Fruit fly (Drosophila melanogaster) whole organism, larva: ENCODE measurements around the gene CG34117.

Source experiments
- noc ChIP-seq: fragments of 200-800 bp; sonication (Bioruptor generic); optimal IDR thresholded peaks from 3 replicates; lab custom pipeline; 2019; ENCODE audit warnings: missing biosample characterization, mild to moderate bottlenecking, missing genetic modification characterization, moderate library complexity

CG34117 gene

DNA sequence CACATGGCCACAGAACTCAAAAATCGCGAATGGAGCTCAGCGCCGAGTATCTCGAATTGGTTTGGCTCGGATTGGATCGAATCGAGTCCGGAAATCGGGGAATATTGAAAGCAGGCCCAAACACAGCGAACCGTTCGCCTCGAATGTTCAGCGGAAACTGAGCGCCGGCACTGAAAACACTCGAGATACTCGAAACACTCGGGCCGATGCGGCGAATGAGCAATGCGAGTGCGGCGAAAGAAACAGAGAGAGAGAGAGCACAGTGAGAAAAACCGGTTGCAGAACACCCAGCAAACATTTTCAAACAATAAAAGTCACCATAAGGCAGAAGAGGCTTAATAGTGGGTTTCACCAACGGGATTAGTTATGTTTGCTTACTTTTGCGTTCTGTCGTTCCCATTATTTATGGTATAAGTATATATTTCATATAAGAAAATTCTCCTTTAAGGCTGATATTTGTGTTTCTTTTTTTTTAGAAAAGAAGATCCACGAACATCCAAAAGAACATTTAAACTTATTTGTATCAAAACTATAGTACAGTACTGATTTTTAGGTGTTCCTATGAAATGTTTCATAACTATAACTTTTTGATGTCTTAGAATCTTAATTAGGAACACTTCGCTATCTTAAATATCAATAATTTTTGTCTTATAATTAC is 5.3 kb downstream of the CG34117 start, which contains the start of gene FER:
Gene FER, minus strand, starts transcription at position 162 of the 658 bp plus-strand sequence.
- peak; percentile 30 for TF ChIP-seq noc (tag; lab: Kevin White, UChicago)

DNA sequence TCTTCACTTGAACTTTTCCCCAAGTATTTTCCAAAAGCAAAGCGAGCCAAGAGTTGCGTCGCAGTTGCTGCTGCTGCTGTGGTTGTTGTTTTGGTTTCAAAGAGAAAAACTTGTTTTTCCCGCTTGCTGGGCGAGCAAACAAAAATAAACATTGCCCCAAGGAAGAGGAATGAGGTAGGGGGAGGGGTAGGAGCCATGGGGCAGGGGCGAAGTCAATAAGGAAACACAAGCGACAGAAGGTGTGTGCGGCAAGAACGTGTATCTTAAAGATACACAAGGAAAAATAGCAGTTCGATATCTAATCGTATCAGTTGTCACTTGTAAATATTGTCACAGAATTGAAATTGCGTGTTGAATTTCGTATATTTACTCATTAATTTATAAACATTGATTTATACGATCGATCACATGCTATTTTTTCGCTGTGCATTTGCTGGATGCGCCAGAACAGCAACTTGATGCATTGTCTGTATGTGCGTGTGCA is 6.3 kb downstream of the CG34117 start:
- TF ChIP-seq noc (tag; lab: Kevin White, UChicago) = no peak

DNA sequence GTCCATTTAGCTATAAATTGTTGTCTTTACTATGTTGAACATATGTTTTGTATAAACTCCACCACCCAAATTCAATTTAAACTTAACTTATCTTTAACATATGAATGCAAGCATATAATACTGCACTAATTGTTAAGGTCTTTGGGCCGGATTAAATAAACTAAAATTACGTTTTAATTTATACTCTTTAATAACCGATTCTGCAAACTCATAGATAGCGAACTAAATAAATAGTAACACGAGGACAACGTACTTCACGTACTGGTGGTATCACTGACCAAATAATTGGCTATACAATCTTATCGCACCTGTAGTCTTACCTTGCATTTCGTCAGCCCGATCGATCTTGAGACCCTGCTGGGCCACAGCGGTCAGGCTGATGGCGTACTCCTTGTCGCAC is 7.4 kb downstream of the CG34117 start:
- no peak for TF ChIP-seq noc (tag; lab: Kevin White, UChicago)

DNA sequence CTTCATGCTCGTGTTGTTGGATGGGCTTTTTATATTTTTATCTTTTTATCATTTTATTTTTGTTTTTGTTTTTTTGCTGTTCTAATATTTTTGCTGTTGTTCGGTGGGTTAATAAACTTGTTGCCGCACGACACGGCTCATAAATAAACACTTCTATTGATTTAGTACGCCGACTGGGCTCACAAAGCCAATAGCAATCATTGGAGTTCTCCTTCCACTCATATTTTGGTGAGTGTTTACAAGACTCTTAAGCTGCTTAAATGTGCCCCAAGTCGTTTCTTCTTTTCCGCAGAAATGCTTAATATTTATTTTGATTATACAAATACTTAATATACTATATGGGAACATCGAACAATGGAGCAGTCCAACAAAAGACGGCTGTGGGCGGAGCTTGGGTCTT is 9.7 kb downstream of the CG34117 start:
- TF ChIP-seq noc (tag; lab: Kevin White, UChicago) = no peak

- no peak for TF ChIP-seq noc (tag; lab: Kevin White, UChicago)
These were observed 10.9 kb downstream of the CG34117 start for dm6 chr3R:9388972-9389371.

- no peak for TF ChIP-seq noc (tag; lab: Kevin White, UChicago)
These were observed 11.5 kb downstream of the CG34117 start for dm6 chr3R:9388321-9388720.

dm6 chr3R:9387634-9388033 is 12.2 kb downstream of the CG34117 start:
- no peak for TF ChIP-seq noc (tag; lab: Kevin White, UChicago)

DNA sequence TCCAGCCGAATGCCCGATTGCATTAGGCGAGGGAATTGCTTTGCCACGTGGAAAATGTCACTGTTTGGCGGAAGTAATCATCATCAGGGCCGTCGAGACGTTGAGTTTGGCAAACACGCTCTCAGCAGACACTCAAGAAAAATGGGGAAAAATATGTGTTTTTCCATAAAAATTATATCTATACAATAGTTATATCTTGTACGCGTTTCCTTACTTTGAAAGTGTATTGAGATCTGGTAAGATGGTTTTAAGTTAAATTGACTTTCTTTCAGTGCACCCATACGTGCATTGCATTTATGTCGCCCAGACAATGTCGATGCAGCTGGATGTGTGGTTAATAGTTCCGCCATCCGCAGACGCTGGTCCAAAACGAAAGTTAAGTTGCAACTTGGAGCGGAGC is 13.9 kb downstream of the CG34117 start:
- no peak for TF ChIP-seq noc (tag; lab: Kevin White, UChicago)

DNA sequence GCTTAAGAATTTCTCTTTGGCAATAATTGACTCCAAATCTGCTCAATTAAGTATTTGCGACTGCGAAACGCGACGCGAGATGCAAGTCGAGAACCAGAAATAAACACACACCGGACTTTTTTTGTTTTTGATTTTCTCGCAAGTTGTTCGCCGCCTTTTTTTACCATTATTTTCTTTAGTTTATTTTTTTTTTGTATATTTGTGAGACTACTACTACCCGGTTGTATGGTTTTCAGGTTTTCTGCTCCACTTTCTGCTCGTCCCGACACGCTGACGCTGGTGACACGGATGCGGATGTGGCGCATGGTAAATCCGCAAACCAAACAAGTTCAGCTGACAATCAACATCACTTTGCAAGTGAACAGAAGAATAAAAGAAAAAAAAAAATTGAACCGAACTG is 18.9 kb downstream of the CG34117 start:
- no peak for TF ChIP-seq noc (tag; lab: Kevin White, UChicago)

dm6 chr3R:9378644-9379411 is 21.0 kb downstream of the CG34117 start:
- peak; percentile 52 for TF ChIP-seq noc (tag; lab: Kevin White, UChicago)

DNA sequence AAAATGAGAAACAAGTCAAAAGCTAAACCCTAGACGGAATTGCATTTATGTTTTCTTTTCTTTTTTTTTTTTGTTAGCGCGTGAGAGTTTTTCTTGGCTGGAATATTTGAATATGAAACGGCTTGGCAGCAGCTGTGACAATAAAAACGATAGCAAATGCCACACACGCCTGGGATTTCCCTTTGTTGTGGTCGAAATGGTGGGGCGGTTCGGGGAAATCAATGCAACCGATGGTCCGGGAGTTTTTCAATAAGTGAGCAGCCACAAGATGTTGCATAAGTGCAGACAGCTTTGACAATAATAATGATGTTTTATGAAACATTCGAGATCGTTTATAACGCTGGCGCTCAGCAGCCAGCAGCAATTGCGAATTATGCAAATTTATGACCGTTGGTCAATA is 23.1 kb downstream of the CG34117 start:
- TF ChIP-seq noc (tag; lab: Kevin White, UChicago) = no peak

dm6 chr3R:9370413-9370812 is 29.4 kb downstream of the CG34117 start:
- peak; percentile 66 for TF ChIP-seq noc (tag; lab: Kevin White, UChicago)

dm6 chr3R:9365893-9366500 is 33.9 kb downstream of the CG34117 start:
- peak; percentile 27 for TF ChIP-seq noc (tag; lab: Kevin White, UChicago)

- no peak for TF ChIP-seq noc (tag; lab: Kevin White, UChicago)
These were observed 34.7 kb downstream of the CG34117 start, which contains the start of gene Srr for dm6 chr3R:9365121-9365520. Srr (plus strand) TSS chr3R:9365398.

dm6 chr3R:9363066-9363719 is 36.7 kb downstream of the CG34117 start, which contains the start of gene CG18473:
CG18473 (plus strand) TSS chr3R:9363305.
- TF ChIP-seq noc (tag; lab: Kevin White, UChicago) = no peak

dm6 chr3R:9359393-9359792 is 40.5 kb downstream of the CG34117 start:
- TF ChIP-seq noc (tag; lab: Kevin White, UChicago) = no peak
